Worm (Caenorhabditis elegans) whole organism, L1 larva: ENCODE data around the gene his-8.

ENCODE experiments used
- C04F5.9 ChIP-seq: sonication (generic microtip); optimal IDR thresholded peaks from 2 replicates; lab custom pipeline; 2016; ENCODE audit warnings: missing genetic modification characterization, missing compliant biosample characterization
- aha-1 ChIP-seq: fragments of 150-350 bp; optimal IDR thresholded peaks from 2 replicates; lab custom pipeline; 2014; ENCODE audit warnings: missing biosample characterization, missing genetic modification characterization
- aly-2 ChIP-seq: fragments of 150-350 bp; optimal IDR thresholded peaks from 2 replicates; lab custom pipeline; 2014; ENCODE audit warnings: missing biosample characterization, missing genetic modification characterization
- blmp-1 ChIP-seq: fragments of 150-350 bp; optimal IDR thresholded peaks from 2 replicates; lab custom pipeline; 2014; ENCODE audit warnings: missing biosample characterization, missing genetic modification characterization
- ceh-82 ChIP-seq, 3 experiments: fragments of 150-350 bp in 1 of 3; sonication (generic microtip) in 2 of 3; optimal IDR thresholded peaks; 2 replicates each; lab custom pipeline; 2014 to 2017; ENCODE audit warnings: missing biosample characterization in 3 of 3, missing genetic modification characterization in 3 of 3
- ceh-88 ChIP-seq: fragments of 200-800 bp; sonication (Bioruptor generic); IDR thresholded peaks from 2 replicates; pipeline ENCODE4 v1.3.6; 2022; ENCODE audit warnings: missing genetic modification characterization, missing compliant biosample characterization
- ceh-90 ChIP-seq: sonication (generic microtip); optimal IDR thresholded peaks from 2 replicates; lab custom pipeline; 2016; ENCODE audit warnings: missing genetic modification characterization, missing compliant biosample characterization
- efl-1 ChIP-seq, 4 experiments: fragments of 150-350 bp; optimal IDR thresholded peaks in 3 of 4; peaks in 1 of 4; 1 replicate in 1 of 4; 2 replicates in 3 of 4; lab custom pipeline; 2014; ENCODE audit warnings: missing biosample characterization in 2 of 4, missing genetic modification characterization in 2 of 4, missing genetic modification reagents in 2 of 4
- efl-3 ChIP-seq: fragments of 200-800 bp; sonication (Bioruptor generic); optimal IDR thresholded peaks from 2 replicates; lab custom pipeline; 2018; ENCODE audit warnings: mild to moderate bottlenecking, missing genetic modification characterization, missing compliant biosample characterization
- egl-27 ChIP-seq, 2 experiments: fragments of 150-350 bp in 1 of 2; sonication (generic microtip); optimal IDR thresholded peaks; 3 replicates each; lab custom pipeline; 2017 to 2018; ENCODE audit warnings: missing biosample characterization in 2 of 2, missing genetic modification characterization in 2 of 2, missing genetic modification reagents in 2 of 2
- elt-2 ChIP-seq: sonication (generic microtip); optimal IDR thresholded peaks from 2 replicates; lab custom pipeline; 2016; ENCODE audit warnings: missing genetic modification characterization, mild to moderate bottlenecking, inconsistent platforms, missing compliant biosample characterization, missing genetic modification reagents
- ets-5 ChIP-seq: fragments of 200-800 bp; sonication (Bioruptor generic); IDR thresholded peaks from 2 replicates; pipeline ENCODE4 v1.3.6; 2022; ENCODE audit warnings: missing genetic modification characterization, missing compliant biosample characterization
- fkh-4 ChIP-seq: sonication (generic microtip); optimal IDR thresholded peaks from 2 replicates; lab custom pipeline; 2016; ENCODE audit warnings: missing compliant biosample characterization, missing genetic modification characterization, borderline replicate concordance
- fkh-8 ChIP-seq: sonication (generic microtip); optimal IDR thresholded peaks from 2 replicates; lab custom pipeline; 2016; ENCODE audit warnings: mild to moderate bottlenecking, missing genetic modification characterization, missing compliant biosample characterization
- grh-1 ChIP-seq: fragments of 200-800 bp; sonication (Bioruptor generic); IDR thresholded peaks from 2 replicates; pipeline ENCODE4 v1.3.6; 2022; ENCODE audit warnings: missing genetic modification reagents, missing genetic modification characterization, missing compliant biosample characterization
- hlh-17 ChIP-seq: fragments of 200-800 bp; sonication (Bioruptor generic); optimal IDR thresholded peaks from 2 replicates; lab custom pipeline; 2018; ENCODE audit warnings: missing genetic modification characterization, mild to moderate bottlenecking, missing compliant biosample characterization, moderate library complexity, borderline replicate concordance
- hlh-4 ChIP-seq: sonication (generic microtip); optimal IDR thresholded peaks from 2 replicates; lab custom pipeline; 2016; ENCODE audit warnings: mild to moderate bottlenecking, missing genetic modification characterization, missing compliant biosample characterization
- isw-1 ChIP-seq: fragments of 200-800 bp; sonication (Bioruptor generic); IDR thresholded peaks from 2 replicates; pipeline ENCODE4 v1.3.6; 2022; ENCODE audit warnings: missing genetic modification characterization, missing compliant biosample characterization
- jun-1 ChIP-seq: fragments of 150-350 bp; optimal IDR thresholded peaks from 2 replicates; lab custom pipeline; 2014; ENCODE audit warnings: missing biosample characterization, missing genetic modification reagents, missing genetic modification characterization
- lin-14 ChIP-seq: fragments of 200-800 bp; sonication (Bioruptor generic); optimal IDR thresholded peaks from 2 replicates; lab custom pipeline; 2018; ENCODE audit warnings: mild to moderate bottlenecking, missing genetic modification characterization, moderate library complexity, missing compliant biosample characterization
- lin-15B ChIP-seq: fragments of 150-350 bp; sonication (generic microtip); optimal IDR thresholded peaks from 3 replicates; lab custom pipeline; 2014; ENCODE audit warnings: missing biosample characterization, missing genetic modification characterization
- lin-39 ChIP-seq: fragments of 150-350 bp; optimal IDR thresholded peaks from 2 replicates; lab custom pipeline; 2014; ENCODE audit warnings: missing biosample characterization, missing genetic modification reagents, missing genetic modification characterization
- lsy-2 ChIP-seq, 2 experiments: fragments of 150-350 bp; optimal IDR thresholded peaks; 2 replicates each; lab custom pipeline; 2014; ENCODE audit warnings: missing biosample characterization in 2 of 2, missing genetic modification characterization in 2 of 2
- mab-9 ChIP-seq: fragments of 200-800 bp; sonication (Bioruptor generic); IDR thresholded peaks from 2 replicates; pipeline ENCODE4 v1.3.6; 2022; ENCODE audit warnings: missing genetic modification reagents, missing genetic modification characterization, missing compliant biosample characterization
- mdl-1 ChIP-seq, 2 experiments: fragments of 150-350 bp; optimal IDR thresholded peaks; 2 replicates each; lab custom pipeline; 2014 to 2017; ENCODE audit warnings: missing biosample characterization in 2 of 2, missing genetic modification characterization in 2 of 2, inconsistent platforms in 1 of 2
- nhr-12 ChIP-seq: sonication (generic microtip); optimal IDR thresholded peaks from 2 replicates; lab custom pipeline; 2017; ENCODE audit warnings: missing biosample characterization, missing genetic modification characterization
- nhr-19 ChIP-seq: fragments of 200-800 bp; sonication (Bioruptor generic); conservative IDR thresholded peaks from 2 replicates; pipeline ENCODE4 v1.3.6; 2022; ENCODE audit warnings: missing genetic modification characterization, missing compliant biosample characterization
- nhr-20 ChIP-seq: sonication (generic microtip); optimal IDR thresholded peaks from 2 replicates; lab custom pipeline; 2016; ENCODE audit warnings: mild to moderate bottlenecking, missing genetic modification characterization, missing compliant biosample characterization
- nhr-28 ChIP-seq: fragments of 150-350 bp; optimal IDR thresholded peaks from 2 replicates; lab custom pipeline; 2014; ENCODE audit warnings: missing biosample characterization, missing genetic modification characterization
- nhr-47 ChIP-seq: sonication (generic microtip); optimal IDR thresholded peaks from 2 replicates; lab custom pipeline; 2016; ENCODE audit warnings: mild to moderate bottlenecking, missing genetic modification characterization, moderate library complexity, missing compliant biosample characterization
- nhr-71 ChIP-seq: sonication (generic microtip); optimal IDR thresholded peaks from 2 replicates; lab custom pipeline; 2016; ENCODE audit warnings: mild to moderate bottlenecking, missing genetic modification characterization, moderate library complexity, missing compliant biosample characterization
- nhr-77 ChIP-seq: fragments of 150-350 bp; optimal IDR thresholded peaks from 2 replicates; lab custom pipeline; 2014; ENCODE audit warnings: missing biosample characterization, missing genetic modification characterization
- nhr-84 ChIP-seq: sonication (generic microtip); optimal IDR thresholded peaks from 2 replicates; lab custom pipeline; 2017; ENCODE audit warnings: missing biosample characterization, missing genetic modification characterization
- pag-3 ChIP-seq: sonication (generic microtip); optimal IDR thresholded peaks from 2 replicates; lab custom pipeline; 2017; ENCODE audit warnings: missing genetic modification characterization, mild to moderate bottlenecking, missing compliant biosample characterization, antibody characterized with exemption, borderline replicate concordance; ENCODE audit not compliant: insufficient read depth
- pax-3 ChIP-seq: fragments of 200-800 bp; sonication (Bioruptor generic); optimal IDR thresholded peaks from 2 replicates; lab custom pipeline; 2018; ENCODE audit warnings: mild to moderate bottlenecking, missing genetic modification characterization, moderate library complexity, missing compliant biosample characterization
- pqm-1 ChIP-seq: sonication (generic microtip); optimal IDR thresholded peaks from 3 replicates; lab custom pipeline; 2017; ENCODE audit warnings: missing biosample characterization, missing genetic modification characterization
- snpc-4 ChIP-seq: fragments of 150-350 bp; optimal IDR thresholded peaks from 2 replicates; lab custom pipeline; 2014; ENCODE audit warnings: missing biosample characterization, missing genetic modification characterization
- sox-4 ChIP-seq: sonication (generic microtip); optimal IDR thresholded peaks from 2 replicates; lab custom pipeline; 2016; ENCODE audit warnings: missing genetic modification characterization, missing compliant biosample characterization
- swsn-7 ChIP-seq: sonication (generic microtip); optimal IDR thresholded peaks from 2 replicates; lab custom pipeline; 2016; ENCODE audit warnings: missing genetic modification characterization, missing compliant biosample characterization
- tbx-2 ChIP-seq: sonication (generic microtip); optimal IDR thresholded peaks from 2 replicates; lab custom pipeline; 2016; ENCODE audit warnings: missing genetic modification characterization, missing compliant biosample characterization
- unc-130 ChIP-seq: fragments of 150-350 bp; optimal IDR thresholded peaks from 2 replicates; lab custom pipeline; 2017; ENCODE audit warnings: missing biosample characterization, missing genetic modification characterization, inconsistent platforms
- unc-30 ChIP-seq: sonication (generic microtip); optimal IDR thresholded peaks from 2 replicates; lab custom pipeline; 2017; ENCODE audit warnings: missing biosample characterization, missing genetic modification characterization
- unc-62 ChIP-seq: fragments of 150-350 bp; optimal IDR thresholded peaks from 2 replicates; lab custom pipeline; 2014; ENCODE audit warnings: missing biosample characterization, missing genetic modification reagents, missing genetic modification characterization
- unc-86 ChIP-seq: sonication (generic microtip); optimal IDR thresholded peaks from 2 replicates; lab custom pipeline; 2016; ENCODE audit warnings: missing genetic modification characterization, missing compliant biosample characterization
- unc-98 ChIP-seq: fragments of 200-800 bp; sonication (Bioruptor generic); IDR thresholded peaks from 2 replicates; pipeline ENCODE4 v1.3.6; 2022; ENCODE audit warnings: missing genetic modification characterization, missing compliant biosample characterization
- zag-1 ChIP-seq: fragments of 150-350 bp; optimal IDR thresholded peaks from 2 replicates; lab custom pipeline; 2014; ENCODE audit warnings: missing biosample characterization, missing genetic modification characterization

The his-8 gene

DNA sequence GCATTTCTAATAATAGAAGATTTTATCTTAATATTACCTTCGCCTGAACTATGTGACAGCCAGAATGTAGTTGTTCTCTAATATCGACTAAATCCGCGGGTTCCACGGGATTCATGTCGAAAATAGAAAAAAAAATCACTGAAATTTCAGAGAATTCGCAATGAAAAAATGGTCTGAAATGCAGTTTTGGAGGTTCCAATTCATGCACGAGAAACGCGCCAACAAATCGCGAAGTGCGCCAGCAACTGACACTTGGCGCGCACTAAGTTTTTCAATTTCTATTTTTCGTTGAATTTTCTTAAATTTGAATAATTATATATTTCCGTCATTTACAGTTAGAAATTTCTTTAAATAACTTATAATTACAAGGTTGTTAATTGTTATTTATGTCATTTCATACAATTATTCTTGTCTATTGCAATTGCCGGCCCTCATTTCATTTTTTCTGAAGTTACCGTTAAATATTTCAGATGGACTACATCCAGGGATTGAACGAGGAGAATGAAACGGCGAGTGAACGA lies 37.0 kb upstream of the his-8 start, which contains the start of the genes F25G6.9 and symk-1 (continued):
- TF ChIP-seq nhr-19 (GFP tag; lab: Robert Waterston, UW) (peak; percentile 82), lsy-2 (tag; optimal IDR thresholded peaks at IDR 0.05; lab: Kevin White, UChicago) (peak; percentile 72 to 82), pag-3 (tag; lab: Kevin White, UChicago) (no peak), fkh-4 (no peak), hlh-17 (GFP tag; lab: Kevin White, UChicago) (no peak), nhr-71 (tag; lab: Kevin White, UChicago) (peak; percentile 86), blmp-1 (tag; lab: Kevin White, UChicago) (no peak), ceh-82 (tag; optimal IDR thresholded peaks at IDR 0.05; lab: Kevin White, UChicago) (peak; percentile 58 to 74 (median 69)), C04F5.9 (tag; lab: Kevin White, UChicago) (no peak), unc-86 (tag; lab: Kevin White, UChicago) (peak; percentile 60), lin-15B (peak; percentile 16), ceh-88 (no peak), ets-5 (no peak), tbx-2 (tag; lab: Kevin White, UChicago) (peak; percentile 81), efl-3 (GFP tag; lab: Kevin White, UChicago) (no peak), fkh-8 (tag; lab: Kevin White, UChicago) (peak; percentile 9), unc-62 (GFP tag; lab: Kevin White, UChicago) (no peak), mab-9 (no peak), pax-3 (tag; lab: Kevin White, UChicago) (no peak), snpc-4 (tag; lab: Kevin White, UChicago) (peak; percentile 75), nhr-12 (tag; lab: Kevin White, UChicago) (no peak), sox-4 (tag; lab: Kevin White, UChicago) (peak; percentile 57), unc-98 (GFP tag; lab: Robert Waterston, UW) (no peak), pqm-1 (tag; lab: Kevin White, UChicago) (no peak), lin-14 (GFP tag; lab: Kevin White, UChicago) (peak; percentile 72), jun-1 (no peak), aha-1 (tag; lab: Kevin White, UChicago) (no peak), hlh-4 (tag; lab: Kevin White, UChicago) (no peak), nhr-47 (tag; lab: Kevin White, UChicago) (peak; percentile 89), nhr-77 (tag; lab: Kevin White, UChicago) (no peak), grh-1 (GFP tag; lab: Robert Waterston, UW) (peak; percentile 44), nhr-28 (no peak), ceh-90 (tag; lab: Kevin White, UChicago) (no peak), swsn-7 (tag; lab: Kevin White, UChicago) (peak; percentile 82), isw-1 (GFP tag; lab: Robert Waterston, UW) (peak; percentile 66), unc-30 (tag; lab: Kevin White, UChicago) (no peak), nhr-20 (peak; percentile 77), unc-130 (peak; percentile 12), aly-2 (tag; lab: Kevin White, UChicago) (peak; percentile 56), elt-2 (tag; lab: Kevin White, UChicago) (peak; percentile 12), lin-39 (peak; percentile 76), egl-27 (tag; optimal IDR thresholded peaks at IDR 0.05; lab: Kevin White, UChicago) (no peak), efl-1 (optimal IDR thresholded peaks at IDR 0.05; lab: Kevin White, UChicago) (peak; percentile 64 to 77), efl-1 (GFP tag; optimal IDR thresholded peaks at IDR 0.05 in 1 of 2; lab: Kevin White, UChicago) (peak; percentile 73 to 97), zag-1 (tag; lab: Kevin White, UChicago) (no peak), mdl-1 (tag; optimal IDR thresholded peaks at IDR 0.05; lab: Kevin White, UChicago) (peak in 1 of 2 experiments; percentile 37), nhr-84 (tag; lab: Kevin White, UChicago) (no peak)
